Worm (Caenorhabditis elegans) whole organism, L3 larva: Measurements from ENCODE around the gene T19H5.6.

Experiments
- ZK546.5 ChIP-seq: sonication (generic microtip); optimal IDR thresholded peaks from 2 replicates; lab custom pipeline; 2017; ENCODE audit warnings: missing biosample characterization, missing genetic modification characterization
- jun-1 ChIP-seq: fragments of 150-350 bp; optimal IDR thresholded peaks from 2 replicates; lab custom pipeline; 2014; ENCODE audit warnings: missing biosample characterization, missing genetic modification reagents, missing genetic modification characterization
- nhr-237 ChIP-seq: fragments of 150-350 bp; optimal IDR thresholded peaks from 2 replicates; lab custom pipeline; 2014; ENCODE audit warnings: missing biosample characterization, missing genetic modification characterization
- tbx-2 ChIP-seq: sonication (generic microtip); optimal IDR thresholded peaks from 2 replicates; lab custom pipeline; 2016; ENCODE audit warnings: mild to moderate bottlenecking, missing genetic modification characterization, missing compliant biosample characterization

DNA sequence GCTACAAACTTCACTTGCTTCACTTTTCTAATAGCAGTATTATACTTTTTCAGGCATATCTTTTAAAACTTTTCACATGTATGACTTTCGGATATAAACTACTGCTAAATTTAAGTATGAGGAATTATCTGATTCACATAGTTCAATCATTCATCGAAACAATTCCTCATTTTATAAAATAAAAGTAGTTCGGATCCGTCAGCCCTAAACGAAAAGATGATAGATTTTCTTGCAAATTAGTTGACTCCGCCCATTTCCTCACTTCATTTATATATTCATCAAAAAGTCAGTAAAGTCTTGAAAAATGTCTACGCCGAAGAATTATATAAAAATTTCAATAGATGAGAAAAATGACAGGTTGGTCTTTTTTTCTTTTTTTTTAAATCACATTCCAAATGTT is 7.5 kb upstream of the T19H5.6 start, which contains the start of gene chil-27:
- TF ChIP-seq ZK546.5 (tag; lab: Kevin White, UChicago) (no peak), jun-1 (tag; lab: Kevin White, UChicago) (no peak), nhr-237 (tag; lab: Kevin White, UChicago) (no peak), tbx-2 (tag; lab: Kevin White, UChicago) (no peak)
